Fruit fly (Drosophila melanogaster) whole organism, larva: Measurements from ENCODE around the gene CG34126.

Experiments used
- noc ChIP-seq: fragments of 200-800 bp; sonication (Bioruptor generic); optimal IDR thresholded peaks from 3 replicates; lab custom pipeline; 2019; ENCODE audit warnings: missing biosample characterization, mild to moderate bottlenecking, missing genetic modification characterization, moderate library complexity

CG34126 gene

DNA sequence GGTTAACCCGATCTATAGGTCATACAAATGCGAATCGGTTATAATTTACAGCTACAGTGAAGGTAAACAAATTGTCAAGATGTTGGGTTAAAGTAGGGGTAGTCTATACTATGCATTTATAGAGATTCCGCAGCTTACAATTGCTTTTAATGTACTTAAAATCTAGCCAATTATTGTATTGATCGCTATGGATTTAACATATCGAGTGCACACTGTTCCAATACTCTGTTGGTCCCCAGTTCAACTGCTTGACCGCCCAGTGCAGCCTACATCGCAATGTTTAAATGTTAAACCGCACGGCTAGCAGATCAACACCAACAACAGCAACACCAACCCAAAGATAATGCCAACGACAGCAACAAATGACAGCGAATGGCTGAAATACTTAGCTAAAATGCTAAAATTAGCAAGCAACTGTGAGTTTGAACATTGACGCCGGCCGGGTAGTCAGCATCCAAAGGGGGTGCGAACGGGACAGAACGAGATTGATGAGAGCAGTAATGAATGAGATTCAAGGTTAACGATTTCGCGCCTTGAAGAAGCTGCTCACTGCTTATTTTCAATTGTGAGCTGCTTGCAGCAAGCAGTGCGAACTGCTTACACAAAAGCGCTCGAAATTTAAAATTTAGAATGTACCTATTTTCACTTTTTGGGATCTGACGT, 19.6 kb downstream of the CG34126 start:
- TF ChIP-seq noc (tag; lab: Kevin White, UChicago), result no peak

DNA sequence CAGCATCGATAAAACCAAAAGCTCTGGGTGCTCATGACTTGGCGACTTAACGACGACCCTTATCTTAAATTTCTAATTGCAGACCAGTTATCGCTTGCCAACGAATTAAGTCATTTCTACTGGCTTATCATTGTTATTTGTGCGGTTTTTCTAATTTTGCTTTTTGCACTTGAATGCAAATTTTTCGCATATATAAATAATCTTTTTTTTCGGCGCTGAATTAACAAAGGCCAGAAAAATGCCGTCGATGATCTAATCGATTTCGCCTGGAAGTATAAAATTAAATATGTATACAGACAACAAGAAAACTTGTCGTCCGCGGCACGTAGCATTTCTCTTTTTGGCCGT, 20.1 kb downstream of the CG34126 start:
- no peak for TF ChIP-seq noc (tag; lab: Kevin White, UChicago)

DNA sequence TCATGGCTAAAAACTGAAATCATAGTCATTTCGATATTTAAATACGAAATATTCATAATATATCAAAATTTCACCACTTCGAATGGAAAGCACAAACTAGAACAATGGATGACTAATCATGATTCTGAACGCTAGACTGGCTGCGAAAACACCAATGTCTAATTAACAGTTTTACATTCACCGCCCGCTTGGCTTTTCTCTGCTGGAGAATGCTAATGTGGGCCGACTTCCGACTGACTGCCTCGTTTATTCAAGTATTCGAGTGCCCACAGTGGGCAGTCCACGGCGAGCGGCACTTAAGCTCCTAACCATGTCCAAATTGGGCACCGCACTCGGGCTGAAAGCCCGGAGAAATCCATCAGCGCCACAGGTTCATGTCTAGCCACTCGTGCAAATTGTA, 20.6 kb downstream of the CG34126 start:
- no peak for TF ChIP-seq noc (tag; lab: Kevin White, UChicago)

DNA sequence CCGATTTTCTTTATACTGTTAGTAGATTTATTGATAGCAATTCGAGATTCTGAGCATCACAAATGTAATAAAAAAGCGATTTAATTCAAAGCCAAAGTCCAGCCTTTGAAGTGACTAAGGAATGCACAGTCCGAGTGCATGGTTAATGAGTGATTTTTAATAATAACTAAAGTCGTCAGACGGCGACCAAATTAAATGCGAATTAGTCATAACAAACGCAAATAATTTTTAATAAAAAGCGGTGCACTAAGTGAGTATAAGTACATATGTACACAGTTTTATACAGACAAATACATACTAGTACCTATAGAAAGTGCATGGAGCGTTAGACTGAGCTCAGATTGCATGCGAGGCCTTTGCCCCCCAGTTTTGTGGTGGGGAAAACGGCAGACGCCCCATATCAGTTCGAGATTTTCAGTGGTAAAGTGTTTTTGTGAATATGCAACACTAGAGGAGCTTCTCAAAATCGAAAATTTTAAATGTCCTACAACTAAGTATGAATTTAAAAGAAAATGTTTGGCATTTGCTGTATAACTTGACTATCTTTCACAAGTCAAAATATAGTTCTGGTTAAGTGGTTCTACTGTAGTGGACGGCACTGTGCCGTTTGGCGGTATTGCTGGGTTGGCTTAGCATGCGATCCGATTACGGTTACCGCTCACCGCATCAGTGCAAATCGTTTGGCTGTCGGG, 21.4 kb downstream of the CG34126 start:
- no peak for TF ChIP-seq noc (tag; lab: Kevin White, UChicago)

DNA sequence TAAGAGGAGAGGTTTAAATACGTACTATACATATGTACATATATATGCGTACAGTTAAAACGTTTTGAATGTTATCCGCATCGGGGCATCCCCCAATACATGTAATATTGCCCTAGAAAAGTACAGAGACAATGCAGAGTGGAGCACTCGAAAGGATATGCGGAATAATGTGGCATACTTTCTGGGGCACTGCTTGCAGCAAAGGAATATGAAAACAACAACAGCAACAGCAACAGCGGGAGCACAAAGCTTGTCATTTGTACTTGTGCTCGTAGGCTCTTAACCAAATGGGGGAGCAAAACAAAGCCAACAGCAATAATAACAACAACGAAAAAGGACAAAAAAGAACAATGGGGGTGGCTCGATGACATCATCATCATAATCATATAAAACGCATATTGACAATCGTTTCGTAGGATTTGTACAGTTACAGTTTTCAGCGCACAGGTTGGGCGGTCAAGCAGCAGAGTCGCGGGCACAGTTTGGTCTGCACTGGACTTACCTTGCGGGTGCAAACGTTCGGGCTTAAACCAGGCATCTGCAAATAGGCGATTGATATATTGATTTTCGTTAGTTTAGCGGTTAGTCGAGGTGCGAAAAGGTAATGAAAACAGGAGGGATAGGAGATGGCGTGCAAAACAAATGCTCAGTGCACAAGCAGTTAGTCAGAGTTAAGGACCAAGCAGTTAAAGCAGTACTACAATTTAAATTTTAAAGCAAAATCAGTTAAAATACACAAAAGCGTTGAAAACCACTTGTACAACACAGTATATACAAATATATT, 22.4 kb downstream of the CG34126 start:
- TF ChIP-seq noc (tag; lab: Kevin White, UChicago), result no peak

DNA sequence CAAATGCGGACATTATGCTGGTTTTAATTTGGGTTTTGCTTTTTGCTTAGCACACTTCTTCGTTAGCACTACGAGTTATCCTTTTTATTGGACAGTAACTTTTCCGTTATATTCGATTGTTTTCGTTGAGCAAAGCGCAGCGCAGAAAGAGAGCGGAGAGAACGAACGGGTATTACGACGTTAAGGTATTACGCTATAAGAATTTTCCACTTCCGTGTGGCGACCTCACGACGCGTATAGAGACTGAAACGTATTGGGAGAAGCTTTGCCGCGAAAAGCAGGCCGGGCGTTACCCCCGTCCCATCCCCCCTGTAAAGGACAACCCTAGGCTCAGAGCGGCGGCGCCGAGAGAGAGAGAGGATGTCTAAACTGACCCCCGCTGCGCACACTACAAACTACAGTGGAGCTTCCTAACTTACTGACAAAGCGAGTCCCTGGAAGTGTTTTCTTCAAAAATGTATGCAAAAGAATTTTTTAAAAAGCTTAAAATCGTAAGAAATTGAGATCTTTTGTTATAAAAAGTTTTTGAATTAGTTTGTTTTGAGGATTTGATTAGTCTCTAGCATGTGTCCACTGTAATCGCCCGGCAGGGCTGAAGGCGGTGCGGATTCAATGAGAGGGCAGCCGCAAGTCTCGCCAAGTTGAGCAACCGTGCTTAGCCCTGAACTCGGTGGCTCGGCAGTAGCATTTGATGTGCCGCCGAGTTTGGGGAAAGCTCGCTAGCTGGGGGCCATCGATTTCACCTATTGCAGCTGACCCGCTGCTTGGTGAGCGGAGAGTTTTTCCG, 23.5 kb downstream of the CG34126 start:
- TF ChIP-seq noc (tag; lab: Kevin White, UChicago), result peak; percentile 87

DNA sequence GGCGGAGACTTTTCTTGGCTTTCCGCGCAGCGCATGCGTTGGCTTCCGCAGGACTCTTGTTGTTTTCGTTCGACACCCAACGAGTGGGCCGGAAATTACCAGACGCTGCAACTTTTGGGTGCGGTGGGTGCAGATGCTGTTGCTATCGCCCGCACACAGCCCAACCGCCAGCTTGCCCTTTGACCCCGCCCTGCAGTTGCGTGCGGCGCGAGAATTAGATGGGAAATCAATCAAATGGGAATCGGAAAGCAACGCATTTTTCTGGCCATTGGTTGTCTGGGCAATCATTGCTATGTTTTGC, 24.0 kb downstream of the CG34126 start:
- TF ChIP-seq noc (tag; lab: Kevin White, UChicago), result no peak

DNA sequence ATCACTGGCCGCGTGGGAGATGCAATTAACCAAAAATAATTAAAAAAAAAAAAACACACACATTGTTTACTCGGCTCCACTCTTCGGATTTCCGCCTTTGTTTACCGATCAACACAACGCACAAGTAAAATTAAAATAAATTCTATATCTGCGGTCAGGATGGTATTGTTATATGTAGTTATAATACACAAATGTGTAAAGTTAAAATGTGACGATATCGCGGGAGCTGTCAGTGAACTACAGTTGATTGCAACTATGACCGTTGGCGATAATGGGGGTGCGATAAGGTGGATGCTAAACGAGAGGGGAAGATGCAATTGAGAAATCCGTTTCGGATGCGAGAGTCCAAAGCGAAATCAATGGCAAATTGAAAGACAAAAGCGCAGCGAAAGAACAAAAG, 24.9 kb downstream of the CG34126 start:
- no peak for TF ChIP-seq noc (tag; lab: Kevin White, UChicago)

DNA sequence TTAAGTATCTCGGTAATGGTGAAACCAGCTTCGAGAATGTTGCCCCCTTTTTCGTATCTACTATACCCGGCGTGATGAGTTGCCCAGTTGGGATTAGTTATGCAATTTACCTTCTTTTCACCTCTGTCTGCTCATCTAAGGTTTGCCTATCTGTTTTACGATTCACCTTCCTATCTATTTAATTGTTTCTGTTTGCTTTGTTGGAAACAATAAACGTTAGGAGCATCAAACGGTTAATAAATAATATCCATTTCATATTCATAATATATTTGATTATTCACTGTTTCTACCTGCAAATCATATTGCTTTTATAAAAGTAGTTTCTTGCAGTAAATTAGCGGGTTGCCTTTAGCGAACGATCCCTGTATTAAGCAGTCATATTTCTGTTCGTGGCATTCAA, 25.8 kb downstream of the CG34126 start:
- peak; percentile 81 for TF ChIP-seq noc (tag; lab: Kevin White, UChicago)

DNA sequence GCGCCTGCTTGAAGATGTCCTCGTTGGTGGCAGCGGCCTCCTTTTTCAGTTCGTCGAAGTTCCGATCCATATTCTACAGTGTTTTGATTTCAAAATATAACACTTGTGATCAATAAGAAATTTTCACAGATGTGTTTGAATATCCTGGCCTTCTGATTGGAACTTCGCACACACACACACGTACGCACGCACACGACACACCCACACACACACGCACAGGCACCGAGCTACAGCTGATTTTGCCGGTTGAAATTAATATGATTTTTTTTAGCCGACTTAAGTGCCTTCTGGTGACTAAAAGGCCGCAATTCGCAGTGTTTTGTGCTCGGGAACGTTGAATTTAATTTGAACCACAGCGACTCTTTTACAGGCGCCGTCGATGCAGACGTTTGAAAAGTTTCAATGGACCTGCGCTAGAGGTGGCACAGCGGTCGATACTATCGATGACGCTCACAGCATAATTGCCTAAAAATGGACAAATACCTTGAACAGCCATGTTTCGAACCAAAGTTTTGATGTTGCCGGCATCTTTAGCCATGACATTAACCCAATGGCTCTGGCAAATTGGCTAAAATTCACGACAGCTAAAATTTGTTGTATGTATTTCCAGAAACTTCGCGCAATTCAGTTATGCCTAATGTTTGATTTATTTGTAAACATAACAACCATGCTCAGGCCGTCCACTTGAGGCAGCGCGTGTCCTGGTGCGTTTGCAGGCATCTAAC, 28.1 kb downstream of the CG34126 start, which contains the start of gene Rtnl1:
Gene Rtnl1, minus strand, starts transcription at position 415 of the 725 bp plus-strand sequence.
- TF ChIP-seq noc (tag; lab: Kevin White, UChicago), result peak; percentile 42

DNA sequence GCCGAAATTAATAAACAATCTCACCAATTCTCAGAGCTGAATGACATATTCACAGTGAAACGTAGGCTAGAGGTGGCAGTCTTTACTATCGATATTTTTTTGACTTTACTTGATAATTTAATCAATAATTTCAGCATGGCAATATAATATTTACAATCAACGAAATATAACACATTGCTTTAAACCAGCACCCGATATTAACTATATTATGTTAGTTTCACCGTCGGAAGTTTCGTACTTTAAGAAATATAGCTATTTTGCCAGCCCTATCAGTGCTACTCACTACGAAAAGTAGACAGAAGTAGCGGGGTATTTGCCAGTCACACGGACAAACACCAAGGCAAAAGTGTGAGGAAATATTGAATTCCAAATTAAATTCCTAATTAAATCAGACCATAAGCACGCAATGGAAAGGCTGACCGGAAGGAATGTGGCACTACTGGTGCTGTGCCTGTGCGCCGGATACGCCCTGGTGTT, 29.4 kb downstream of the CG34126 start, which contains the start of the genes CG31917, Tfb5 and SelT:
Gene CG31917, minus strand, starts transcription at position 51 of the 477 bp plus-strand sequence.
Gene Tfb5, minus strand, starts transcription at position 51 of the 477 bp plus-strand sequence.
Gene SelT, plus strand, starts transcription at position 139 of the 477 bp plus-strand sequence.
- peak; percentile 78 for TF ChIP-seq noc (tag; lab: Kevin White, UChicago)

DNA sequence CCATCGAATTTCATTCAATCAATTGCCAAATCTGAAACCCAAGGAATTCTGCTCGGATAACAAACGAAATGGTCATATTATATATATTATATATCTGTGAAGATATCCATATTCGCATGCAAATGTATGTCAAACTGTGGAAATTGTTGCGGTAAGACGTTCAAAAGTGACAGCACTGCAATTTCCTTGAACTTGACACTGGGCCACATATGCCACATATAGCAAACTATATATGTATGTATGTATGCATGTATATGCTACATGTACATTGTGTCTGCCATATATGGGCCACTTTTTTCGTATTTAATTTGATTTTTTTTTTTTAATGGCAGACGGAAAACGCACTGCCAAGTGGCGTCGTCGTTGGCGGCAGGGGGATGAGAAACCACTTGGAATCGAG, 39.1 kb downstream of the CG34126 start:
- no peak for TF ChIP-seq noc (tag; lab: Kevin White, UChicago)

DNA sequence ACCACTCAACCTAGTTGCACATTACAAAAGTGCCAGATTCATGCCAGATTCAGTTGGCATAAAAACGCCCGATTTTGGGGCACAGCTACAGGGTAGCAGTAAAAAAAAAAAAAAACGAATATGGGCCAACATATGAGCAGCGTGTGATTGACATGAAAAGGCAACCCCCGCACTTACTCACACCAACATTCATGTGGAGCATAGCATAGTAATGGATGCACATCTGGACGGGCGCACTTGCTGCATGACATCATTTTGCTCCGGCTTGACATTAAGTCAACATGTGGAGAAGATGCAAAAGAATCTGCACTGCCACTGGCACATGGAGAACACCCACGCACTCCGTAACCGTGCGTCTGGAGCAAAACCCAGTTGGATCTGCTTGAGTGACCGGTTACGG, 41.2 kb downstream of the CG34126 start:
- TF ChIP-seq noc (tag; lab: Kevin White, UChicago), result no peak

DNA sequence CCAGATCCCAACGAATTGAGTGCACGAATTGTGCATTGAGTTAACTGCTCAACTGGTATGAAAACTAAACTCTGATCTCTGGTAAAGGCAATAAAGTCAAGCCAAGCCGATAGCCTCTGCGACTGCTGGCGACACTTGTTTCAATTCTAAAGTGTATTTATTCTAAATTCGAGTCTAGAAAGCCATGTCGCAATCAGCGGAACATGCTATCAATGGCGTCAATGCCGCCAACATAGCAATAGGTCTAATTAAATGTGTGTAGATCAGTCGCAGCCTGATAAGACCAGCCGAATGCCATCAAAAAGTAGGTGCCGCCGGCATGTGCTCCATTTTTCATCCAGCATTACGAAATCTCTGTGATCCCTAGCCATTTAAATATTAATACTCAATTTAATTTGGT, 44.1 kb downstream of the CG34126 start:
- peak; percentile 74 for TF ChIP-seq noc (tag; lab: Kevin White, UChicago)
